Fruit fly (Drosophila melanogaster): ENCODE data around the gene CG33687.

The CG33687 gene

dm6 chr3L:16168503-16169189, 29.0 kb upstream of the CG33687 start:
- TF ChIP-seq pan (optimal IDR thresholded peaks at IDR 0.05): no peak
- no peak for TF ChIP-seq Dfd (GFP tag; optimal IDR thresholded peaks at IDR 0.05)
- no peak for TF ChIP-seq woc (GFP tag; optimal IDR thresholded peaks at IDR 0.05)
- no peak for TF ChIP-seq fru (GFP tag; optimal IDR thresholded peaks at IDR 0.05)
- no peak for TF ChIP-seq Sp1 (GFP tag; optimal IDR thresholded peaks at IDR 0.05)
- TF ChIP-seq Hr83 (GFP tag; optimal IDR thresholded peaks at IDR 0.05; ENCODE audit: poor library complexity, severe bottlenecking): no peak
- no peak for TF ChIP-seq brk (GFP tag; optimal IDR thresholded peaks at IDR 0.05)
- no peak for TF ChIP-seq Mio (GFP tag; optimal IDR thresholded peaks at IDR 0.05)
- TF ChIP-seq usp (GFP tag; optimal IDR thresholded peaks at IDR 0.05): no peak
- no peak for TF ChIP-seq CG9705 (GFP tag; optimal IDR thresholded peaks at IDR 0.05)
- TF ChIP-seq Hnf4 (GFP tag; optimal IDR thresholded peaks at IDR 0.05): no peak
- TF ChIP-seq CG32264 (GFP tag; optimal IDR thresholded peaks at IDR 0.05): no peak
- TF ChIP-seq Dif (GFP tag; optimal IDR thresholded peaks at IDR 0.05; ENCODE audit: partially characterized antibody): no peak
- no peak for TF ChIP-seq h (GFP tag; optimal IDR thresholded peaks at IDR 0.05)
- TF ChIP-seq Vsx2 (GFP tag; optimal IDR thresholded peaks at IDR 0.05; ENCODE audit: partially characterized antibody): no peak
- TF ChIP-seq Myc (optimal IDR thresholded peaks at IDR 0.05): no peak
- no peak for TF ChIP-seq rgr (GFP tag; optimal IDR thresholded peaks at IDR 0.05)
- TF ChIP-seq dl (GFP tag; optimal IDR thresholded peaks at IDR 0.05; ENCODE audit: insufficient read depth in 1 of 2, partially characterized antibody in 2 of 2): no peak

- TF ChIP-seq foxo (GFP tag; optimal IDR thresholded peaks at IDR 0.05): no peak
- no peak for TF ChIP-seq Jra (GFP tag; optimal IDR thresholded peaks at IDR 0.05)
- no peak for TF ChIP-seq Dif (GFP tag; optimal IDR thresholded peaks at IDR 0.05; ENCODE audit: partially characterized antibody)
- TF ChIP-seq rgr (GFP tag; optimal IDR thresholded peaks at IDR 0.05): no peak
- TF ChIP-seq psq (GFP tag; optimal IDR thresholded peaks at IDR 0.05): no peak
- no peak for TF ChIP-seq Vsx2 (GFP tag; optimal IDR thresholded peaks at IDR 0.05; ENCODE audit: partially characterized antibody)
- no peak for TF ChIP-seq ey (GFP tag; optimal IDR thresholded peaks at IDR 0.05)
- TF ChIP-seq Rel (GFP tag; optimal IDR thresholded peaks at IDR 0.05): no peak
- TF ChIP-seq Rel (tag; optimal IDR thresholded peaks at IDR 0.05): no peak
- TF ChIP-seq Abd-B (GFP tag; optimal IDR thresholded peaks at IDR 0.05): no peak
- no peak for TF ChIP-seq sv (GFP tag; optimal IDR thresholded peaks at IDR 0.05)
- no peak for TF ChIP-seq Mio (GFP tag; optimal IDR thresholded peaks at IDR 0.05)
- no peak for TF ChIP-seq CG32264 (GFP tag; optimal IDR thresholded peaks at IDR 0.05)
- no peak for TF ChIP-seq N (GFP tag; optimal IDR thresholded peaks at IDR 0.05)
Observed at dm6 chr3L:16170006-16170405, 27.7 kb upstream of the CG33687 start, which contains the start of gene CG33796. CG33796 (minus strand) TSS chr3L:16170106.

dm6 chr3L:16171280-16171679, 26.4 kb upstream of the CG33687 start, which contains the start of gene CG33795:
CG33795 (minus strand) TSS chr3L:16171380.
- TF ChIP-seq ey (GFP tag; optimal IDR thresholded peaks at IDR 0.05) (no peak), usp (GFP tag; optimal IDR thresholded peaks at IDR 0.05) (no peak), HLH106 (tag; optimal IDR thresholded peaks at IDR 0.05) (no peak), foxo (GFP tag; optimal IDR thresholded peaks at IDR 0.05) (no peak)

dm6 chr3L:16172381-16172780, 25.3 kb upstream of the CG33687 start:
- no peak for TF ChIP-seq Myc (optimal IDR thresholded peaks at IDR 0.05)
- no peak for TF ChIP-seq Jra (GFP tag; optimal IDR thresholded peaks at IDR 0.05)
- TF ChIP-seq CG32264 (GFP tag; optimal IDR thresholded peaks at IDR 0.05): no peak
- TF ChIP-seq Vsx2 (GFP tag; optimal IDR thresholded peaks at IDR 0.05; ENCODE audit: partially characterized antibody): no peak
- no peak for TF ChIP-seq Sp1 (GFP tag; optimal IDR thresholded peaks at IDR 0.05)

dm6 chr3L:16172809-16173276, 24.8 kb upstream of the CG33687 start:
- peak; percentile 63 for TF ChIP-seq fru (GFP tag; optimal IDR thresholded peaks at IDR 0.05)
- no peak for TF ChIP-seq Dif (GFP tag; optimal IDR thresholded peaks at IDR 0.05; ENCODE audit: partially characterized antibody)
- no peak for TF ChIP-seq Jra (GFP tag; optimal IDR thresholded peaks at IDR 0.05)
- TF ChIP-seq dmrt93B (GFP tag; optimal IDR thresholded peaks at IDR 0.05): peak; percentile 58
- TF ChIP-seq br (GFP tag; optimal IDR thresholded peaks at IDR 0.05): peak; percentile 10
- TF ChIP-seq Sp1 (GFP tag; optimal IDR thresholded peaks at IDR 0.05): peak; percentile 82
- TF ChIP-seq sage (GFP tag; optimal IDR thresholded peaks at IDR 0.05): no peak
- TF ChIP-seq dl (GFP tag; optimal IDR thresholded peaks at IDR 0.05; ENCODE audit: insufficient read depth in 1 of 2, partially characterized antibody in 2 of 2): no peak
- TF ChIP-seq N (GFP tag; optimal IDR thresholded peaks at IDR 0.05): no peak
- no peak for TF ChIP-seq Abd-B (GFP tag; optimal IDR thresholded peaks at IDR 0.05)
- TF ChIP-seq Mio (GFP tag; optimal IDR thresholded peaks at IDR 0.05): no peak
- no peak for TF ChIP-seq CG32264 (GFP tag; optimal IDR thresholded peaks at IDR 0.05)
- TF ChIP-seq brk (GFP tag; optimal IDR thresholded peaks at IDR 0.05): peak; percentile 43
- TF ChIP-seq foxo (GFP tag; optimal IDR thresholded peaks at IDR 0.05): peak in 1 of 2 experiments; percentile 73
- peak; percentile 70 for TF ChIP-seq OdsH (GFP tag; optimal IDR thresholded peaks at IDR 0.05)
- peak; percentile 31 for TF ChIP-seq Hnf4 (GFP tag; optimal IDR thresholded peaks at IDR 0.05)
- TF ChIP-seq h (GFP tag; optimal IDR thresholded peaks at IDR 0.05): peak; percentile 53
- no peak for TF ChIP-seq tai (GFP tag; optimal IDR thresholded peaks at IDR 0.05)
- no peak for TF ChIP-seq jim (GFP tag; optimal IDR thresholded peaks at IDR 0.05)
- TF ChIP-seq dsf (GFP tag; optimal IDR thresholded peaks at IDR 0.05; ENCODE audit: borderline replicate concordance): no peak
- TF ChIP-seq Hr78 (GFP tag; optimal IDR thresholded peaks at IDR 0.05): no peak
- TF ChIP-seq usp (GFP tag; optimal IDR thresholded peaks at IDR 0.05): no peak
- peak; percentile 19 for TF ChIP-seq Rel (GFP tag; optimal IDR thresholded peaks at IDR 0.05)
- TF ChIP-seq Rel (tag; optimal IDR thresholded peaks at IDR 0.05): no peak
- peak; percentile 71 for TF ChIP-seq psq (GFP tag; optimal IDR thresholded peaks at IDR 0.05)
- no peak for TF ChIP-seq CG9705 (GFP tag; optimal IDR thresholded peaks at IDR 0.05)
- peak; percentile 10 for TF ChIP-seq woc (GFP tag; optimal IDR thresholded peaks at IDR 0.05)
- TF ChIP-seq CrebA (GFP tag; optimal IDR thresholded peaks at IDR 0.05; ENCODE audit: borderline replicate concordance): no peak
- TF ChIP-seq rgr (GFP tag; optimal IDR thresholded peaks at IDR 0.05): peak; percentile 77
